Worm (Caenorhabditis elegans): ENCODE data around the gene C29G2.6.
"Not testable (repeated sequence)": the region's sequence is repeated elsewhere in the genome, so short reads cannot be mapped to it uniquely, and the experiment has no call there.

- TF ChIP-seq unc-62 (GFP tag; optimal IDR thresholded peaks at IDR 0.05); tbx-8 (GFP tag; optimal IDR thresholded peaks at IDR 0.05); elt-3 (tag; optimal IDR thresholded peaks at IDR 0.05); sptf-1 (tag; optimal IDR thresholded peaks at IDR 0.05); nhr-76 (tag; optimal IDR thresholded peaks at IDR 0.05); ces-1 (GFP tag; optimal IDR thresholded peaks at IDR 0.05); nhr-12 (tag; optimal IDR thresholded peaks at IDR 0.05); pha-4 (tag; optimal IDR thresholded peaks at IDR 0.05); zip-8 (tag; optimal IDR thresholded peaks at IDR 0.05); nhr-237 (tag; optimal IDR thresholded peaks at IDR 0.05); bed-3 (GFP tag; optimal IDR thresholded peaks at IDR 0.05); elt-1 (tag; optimal IDR thresholded peaks at IDR 0.05; ENCODE audit: borderline replicate concordance, insufficient read depth); lin-13 (tag; optimal IDR thresholded peaks at IDR 0.05); snpc-4 (tag; optimal IDR thresholded peaks at IDR 0.05): not testable (repeated sequence)
These were observed 24.3 kb downstream of the C29G2.6 start, which contains the start of gene gst-10 for ce11 chrV:2561390-2561789.
